Worm (Caenorhabditis elegans) whole organism, L2 larva: Measurements from ENCODE around the gene txdc-12.1.

Experiments
- C34F6.9 ChIP-seq: fragments of 150-350 bp; optimal IDR thresholded peaks from 2 replicates; lab custom pipeline; 2014; ENCODE audit warnings: missing biosample characterization, missing genetic modification characterization
- F13H6.1 ChIP-seq: sonication (generic microtip); optimal IDR thresholded peaks from 2 replicates; lab custom pipeline; 2016; ENCODE audit warnings: missing genetic modification characterization, missing compliant biosample characterization
- ZK546.5 ChIP-seq: sonication (generic microtip); optimal IDR thresholded peaks from 2 replicates; lab custom pipeline; 2017; ENCODE audit warnings: missing biosample characterization, missing genetic modification characterization
- aly-2 ChIP-seq: fragments of 150-350 bp; optimal IDR thresholded peaks from 2 replicates; lab custom pipeline; 2014; ENCODE audit warnings: missing biosample characterization, missing genetic modification characterization
- ama-1 ChIP-seq: fragments of 150-350 bp; optimal IDR thresholded peaks from 2 replicates; lab custom pipeline; 2018; ENCODE audit warnings: inconsistent platforms
- blmp-1 ChIP-seq: sonication (generic microtip); optimal IDR thresholded peaks from 2 replicates; lab custom pipeline; 2017; ENCODE audit warnings: missing genetic modification characterization, mild to moderate bottlenecking, missing compliant biosample characterization, antibody characterized with exemption, moderate library complexity; ENCODE audit not compliant: insufficient read depth
- ceh-16 ChIP-seq: fragments of 150-350 bp; optimal IDR thresholded peaks from 2 replicates; lab custom pipeline; 2014; ENCODE audit warnings: missing biosample characterization, missing genetic modification characterization
- crh-2 ChIP-seq: sonication (generic microtip); optimal IDR thresholded peaks from 2 replicates; lab custom pipeline; 2017; ENCODE audit warnings: missing biosample characterization, missing genetic modification characterization
- dmd-4 ChIP-seq: sonication (generic microtip); optimal IDR thresholded peaks from 2 replicates; lab custom pipeline; 2017; ENCODE audit warnings: missing biosample characterization, missing genetic modification characterization
- egl-27 ChIP-seq: sonication (generic microtip); optimal IDR thresholded peaks from 3 replicates; lab custom pipeline; 2017; ENCODE audit warnings: missing biosample characterization, missing genetic modification reagents, missing genetic modification characterization
- elt-1 ChIP-seq: fragments of 150-350 bp; optimal IDR thresholded peaks from 2 replicates; lab custom pipeline; 2014; ENCODE audit warnings: missing biosample characterization, missing genetic modification characterization
- fos-1 ChIP-seq: fragments of 150-350 bp; optimal IDR thresholded peaks from 2 replicates; lab custom pipeline; 2014; ENCODE audit warnings: missing biosample characterization, missing genetic modification characterization
- gmeb-1 ChIP-seq: fragments of 150-350 bp; optimal IDR thresholded peaks from 2 replicates; lab custom pipeline; 2014; ENCODE audit warnings: missing biosample characterization, missing genetic modification characterization
- lin-11 ChIP-seq: fragments of 150-350 bp; sonication (generic microtip); optimal IDR thresholded peaks from 2 replicates; lab custom pipeline; 2014; ENCODE audit warnings: missing biosample characterization, missing genetic modification characterization, inconsistent platforms, mixed read lengths
- lin-39 ChIP-seq: fragments of 150-350 bp; optimal IDR thresholded peaks from 2 replicates; lab custom pipeline; 2014; ENCODE audit warnings: missing biosample characterization, missing genetic modification reagents, missing genetic modification characterization
- lsy-2 ChIP-seq, 2 experiments: fragments of 150-350 bp in 1 of 2; sonication (generic microtip) in 1 of 2; optimal IDR thresholded peaks; 2 replicates each; lab custom pipeline; 2014 to 2017; ENCODE audit warnings: missing biosample characterization in 2 of 2, missing genetic modification characterization in 2 of 2
- mbf-1 ChIP-seq: sonication (generic microtip); optimal IDR thresholded peaks from 2 replicates; lab custom pipeline; 2017; ENCODE audit warnings: missing biosample characterization, missing genetic modification characterization
- nhr-10 ChIP-seq: sonication (generic microtip); optimal IDR thresholded peaks from 2 replicates; lab custom pipeline; 2017; ENCODE audit warnings: missing biosample characterization, missing genetic modification characterization
- nhr-11 ChIP-seq: fragments of 150-350 bp; optimal IDR thresholded peaks from 2 replicates; lab custom pipeline; 2014; ENCODE audit warnings: missing biosample characterization, missing genetic modification characterization
- nhr-12 ChIP-seq: fragments of 150-350 bp; optimal IDR thresholded peaks from 2 replicates; lab custom pipeline; 2014; ENCODE audit warnings: missing biosample characterization, missing genetic modification characterization
- nhr-129 ChIP-seq: fragments of 150-350 bp; optimal IDR thresholded peaks from 2 replicates; lab custom pipeline; 2014; ENCODE audit warnings: missing biosample characterization, missing genetic modification characterization
- nhr-21 ChIP-seq: fragments of 150-350 bp; optimal IDR thresholded peaks from 2 replicates; lab custom pipeline; 2014; ENCODE audit warnings: missing biosample characterization, missing genetic modification characterization
- nhr-23 ChIP-seq: fragments of 150-350 bp; optimal IDR thresholded peaks from 2 replicates; lab custom pipeline; 2014; ENCODE audit warnings: missing biosample characterization, missing genetic modification reagents, missing genetic modification characterization
- nhr-237 ChIP-seq: fragments of 150-350 bp; optimal IDR thresholded peaks from 2 replicates; lab custom pipeline; 2014; ENCODE audit warnings: missing biosample characterization, missing genetic modification characterization
- nhr-25 ChIP-seq: fragments of 150-350 bp; sonication (generic microtip); optimal IDR thresholded peaks from 3 replicates; lab custom pipeline; 2014; ENCODE audit warnings: missing biosample characterization, missing genetic modification characterization
- nhr-6 ChIP-seq: fragments of 150-350 bp; optimal IDR thresholded peaks from 2 replicates; lab custom pipeline; 2014; ENCODE audit warnings: missing biosample characterization, missing genetic modification characterization
- peb-1 ChIP-seq: fragments of 150-350 bp; optimal IDR thresholded peaks from 2 replicates; lab custom pipeline; 2014; ENCODE audit warnings: missing biosample characterization, missing genetic modification characterization
- sem-4 ChIP-seq: fragments of 150-350 bp; optimal IDR thresholded peaks from 2 replicates; lab custom pipeline; 2014; ENCODE audit warnings: missing biosample characterization, missing genetic modification reagents, missing genetic modification characterization
- sma-3 ChIP-seq: sonication (generic microtip); optimal IDR thresholded peaks from 2 replicates; lab custom pipeline; 2016; ENCODE audit warnings: missing genetic modification reagents, missing genetic modification characterization, missing compliant biosample characterization
- sma-9 ChIP-seq, 2 experiments: fragments of 150-350 bp in 1 of 2; sonication (generic microtip) in 1 of 2; optimal IDR thresholded peaks; 2 replicates each; lab custom pipeline; 2014 to 2016; ENCODE audit warnings: missing genetic modification characterization in 2 of 2, mild to moderate bottlenecking in 1 of 2, missing biosample characterization in 1 of 2, missing compliant biosample characterization in 1 of 2, missing genetic modification reagents in 1 of 2, moderate library complexity in 1 of 2
- snpc-4 ChIP-seq: fragments of 150-350 bp; optimal IDR thresholded peaks from 2 replicates; lab custom pipeline; 2014; ENCODE audit warnings: missing biosample characterization, missing genetic modification characterization
- unc-55 ChIP-seq: fragments of 150-350 bp; sonication (generic microtip); optimal IDR thresholded peaks from 3 replicates; lab custom pipeline; 2014; ENCODE audit warnings: missing biosample characterization, missing genetic modification reagents, missing genetic modification characterization
- unc-62 ChIP-seq: fragments of 150-350 bp; optimal IDR thresholded peaks from 2 replicates; lab custom pipeline; 2014; ENCODE audit warnings: missing biosample characterization, missing genetic modification reagents, missing genetic modification characterization
- zag-1 ChIP-seq: fragments of 150-350 bp; optimal IDR thresholded peaks from 2 replicates; lab custom pipeline; 2014; ENCODE audit warnings: missing biosample characterization, missing genetic modification characterization
- ztf-1 ChIP-seq: fragments of 200-800 bp; sonication (Bioruptor generic); conservative IDR thresholded peaks from 2 replicates; pipeline ENCODE4 v1.3.6; 2022; ENCODE audit warnings: missing genetic modification characterization, missing compliant biosample characterization
- ztf-4 ChIP-seq: fragments of 150-350 bp; optimal IDR thresholded peaks from 2 replicates; lab custom pipeline; 2014; ENCODE audit warnings: missing biosample characterization, missing genetic modification characterization

Gene txdc-12.1

ce11 chrII:12224916-12225406 is 15.2 kb upstream of the txdc-12.1 start, which contains the start of the genes pqn-87 and rsr-2:
TSS of gene pqn-87 (minus strand) at chrII:12225086.
TSS of gene rsr-2 (plus strand) at chrII:12225356.
- no peak for TF ChIP-seq nhr-12
- TF ChIP-seq unc-55 (GFP tag; lab: Kevin White, UChicago), result peak; percentile 65
- TF ChIP-seq fos-1, result peak; percentile 18
- peak; percentile 23 for TF ChIP-seq nhr-129
- TF ChIP-seq sma-9 (GFP tag; optimal IDR thresholded peaks at IDR 0.05; lab: Kevin White, UChicago), result no peak
- no peak for TF ChIP-seq sma-9 (tag; optimal IDR thresholded peaks at IDR 0.05; lab: Kevin White, UChicago)
- peak in 1 of 2 experiments; percentile 55 for TF ChIP-seq lsy-2 (tag; optimal IDR thresholded peaks at IDR 0.05; lab: Kevin White, UChicago)
- TF ChIP-seq C34F6.9 (tag; lab: Kevin White, UChicago), result peak; percentile 44

- TF ChIP-seq ZK546.5 (no peak), egl-27 (tag; lab: Kevin White, UChicago) (no peak), nhr-237 (tag; lab: Kevin White, UChicago) (no peak), C34F6.9 (tag; lab: Kevin White, UChicago) (no peak), sma-9 (GFP tag; optimal IDR thresholded peaks at IDR 0.05; lab: Kevin White, UChicago) (no peak), sma-9 (tag; optimal IDR thresholded peaks at IDR 0.05; lab: Kevin White, UChicago) (no peak), ama-1 (lab: Kevin White, UChicago) (no peak), mbf-1 (tag; lab: Kevin White, UChicago) (no peak), sma-3 (GFP tag; lab: Kevin White, UChicago) (no peak), elt-1 (tag; lab: Kevin White, UChicago) (no peak), unc-55 (GFP tag; lab: Kevin White, UChicago) (no peak), lin-11 (tag; lab: Kevin White, UChicago) (no peak), zag-1 (no peak), lin-39 (tag; lab: Kevin White, UChicago) (no peak)
Observed at ce11 chrII:12226192-12226591, 14.0 kb upstream of the txdc-12.1 start.

- TF ChIP-seq elt-1 (tag; lab: Kevin White, UChicago) (no peak), nhr-23 (tag; lab: Kevin White, UChicago) (no peak), zag-1 (no peak), aly-2 (no peak), egl-27 (tag; lab: Kevin White, UChicago) (no peak), C34F6.9 (tag; lab: Kevin White, UChicago) (no peak)
Observed at ce11 chrII:12228005-12228404, 12.2 kb upstream of the txdc-12.1 start, which contains the start of gene sinh-1. TSS of gene sinh-1 (plus strand) at chrII:12228305.

- TF ChIP-seq lsy-2 (tag; optimal IDR thresholded peaks at IDR 0.05; lab: Kevin White, UChicago) (peak in 1 of 2 experiments; percentile 67), nhr-10 (tag; lab: Kevin White, UChicago) (no peak), egl-27 (tag; lab: Kevin White, UChicago) (peak; percentile 26), ztf-4 (tag; lab: Kevin White, UChicago) (no peak), nhr-21 (peak; percentile 26), nhr-25 (tag; lab: Kevin White, UChicago) (peak; percentile 46), nhr-11 (tag; lab: Kevin White, UChicago) (no peak), fos-1 (peak; percentile 52)
Observed at ce11 chrII:12237555-12237954, 2.6 kb upstream of the txdc-12.1 start.

- TF ChIP-seq nhr-21, result peak; percentile 37
- no peak for TF ChIP-seq ztf-1 (GFP tag; lab: Robert Waterston, UW)
- TF ChIP-seq ceh-16 (tag; lab: Kevin White, UChicago), result peak; percentile 58
- no peak for TF ChIP-seq mbf-1 (tag; lab: Kevin White, UChicago)
- peak; percentile 50 for TF ChIP-seq elt-1 (tag; lab: Kevin White, UChicago)
- TF ChIP-seq fos-1, result peak; percentile 82
- TF ChIP-seq lsy-2 (tag; optimal IDR thresholded peaks at IDR 0.05; lab: Kevin White, UChicago), result peak in 1 of 2 experiments; percentile 28
- no peak for TF ChIP-seq F13H6.1 (tag; lab: Kevin White, UChicago)
- no peak for TF ChIP-seq nhr-23 (tag; lab: Kevin White, UChicago)
- no peak for TF ChIP-seq ama-1 (lab: Kevin White, UChicago)
- TF ChIP-seq unc-62, result no peak
- no peak for TF ChIP-seq dmd-4
- TF ChIP-seq sma-3 (GFP tag; lab: Kevin White, UChicago), result no peak
- TF ChIP-seq crh-2 (tag; lab: Kevin White, UChicago), result no peak
- TF ChIP-seq nhr-6 (tag; lab: Kevin White, UChicago), result no peak
- peak; percentile 96 for TF ChIP-seq blmp-1 (tag; lab: Kevin White, UChicago)
- no peak for TF ChIP-seq peb-1 (tag; lab: Kevin White, UChicago)
- no peak for TF ChIP-seq snpc-4 (tag; lab: Kevin White, UChicago)
- peak; percentile 51 for TF ChIP-seq sem-4
- TF ChIP-seq gmeb-1 (tag; lab: Kevin White, UChicago), result no peak
- TF ChIP-seq nhr-11 (tag; lab: Kevin White, UChicago), result no peak
- peak; percentile 84 for TF ChIP-seq nhr-25 (tag; lab: Kevin White, UChicago)
Observed at ce11 chrII:12239449-12239848, 739 bp upstream of the txdc-12.1 start.
